Worm (Caenorhabditis elegans) whole organism, L4 larva: Measurements from ENCODE around the gene Y37E11B.5.

Experiments
- D1046.2 ChIP-seq: fragments of 200-800 bp; sonication (Bioruptor generic); IDR thresholded peaks from 2 replicates; pipeline ENCODE4 v1.3.6; 2022; ENCODE audit warnings: missing genetic modification characterization, missing compliant biosample characterization
- F26F4.8 ChIP-seq: fragments of 200-800 bp; sonication (Bioruptor generic); conservative IDR thresholded peaks from 2 replicates; pipeline ENCODE4 v1.3.6; 2022; ENCODE audit warnings: missing genetic modification characterization, missing compliant biosample characterization
- F37D6.2 ChIP-seq: sonication (generic microtip); optimal IDR thresholded peaks from 2 replicates; lab custom pipeline; 2016; ENCODE audit warnings: mild to moderate bottlenecking, missing genetic modification characterization, missing compliant biosample characterization
- T26A8.4 ChIP-seq: fragments of 200-800 bp; sonication (Bioruptor generic); IDR thresholded peaks from 2 replicates; pipeline ENCODE4 v1.3.6; 2022; ENCODE audit warnings: missing genetic modification characterization, missing compliant biosample characterization
- Y105C5A.15 ChIP-seq: fragments of 200-800 bp; sonication (Bioruptor generic); IDR thresholded peaks from 2 replicates; pipeline ENCODE4 v1.3.6; 2022; ENCODE audit warnings: missing genetic modification characterization, missing compliant biosample characterization
- Y75B8A.6 ChIP-seq: fragments of 200-800 bp; sonication (Bioruptor generic); IDR thresholded peaks from 2 replicates; pipeline ENCODE4 v1.3.6; 2022; ENCODE audit warnings: missing genetic modification reagents, missing genetic modification characterization, missing compliant biosample characterization
- ZK546.5 ChIP-seq, 2 experiments: sonication (generic microtip); optimal IDR thresholded peaks; 2 replicates each; lab custom pipeline; 2017; ENCODE audit warnings: missing biosample characterization in 2 of 2, missing genetic modification characterization in 2 of 2
- aha-1 ChIP-seq: fragments of 150-350 bp; peaks from one replicate; lab custom pipeline; 2014; ENCODE audit warnings: missing biosample characterization, missing genetic modification characterization
- aly-2 ChIP-seq: sonication (generic microtip); optimal IDR thresholded peaks from 2 replicates; lab custom pipeline; 2018; ENCODE audit warnings: missing biosample characterization, missing genetic modification characterization
- ama-1 ChIP-seq: fragments of 150-350 bp; optimal IDR thresholded peaks from 2 replicates; lab custom pipeline; 2014; ENCODE audit warnings: inconsistent platforms, mixed read lengths
- arid-1 ChIP-seq: fragments of 200-800 bp; sonication (Bioruptor generic); conservative IDR thresholded peaks from 2 replicates; pipeline ENCODE4 v1.3.6; 2022; ENCODE audit warnings: missing genetic modification reagents, missing genetic modification characterization, missing compliant biosample characterization
- ceh-20 ChIP-seq: fragments of 200-800 bp; sonication (Bioruptor generic); IDR thresholded peaks from 2 replicates; pipeline ENCODE4 v1.3.6; 2022; ENCODE audit warnings: missing genetic modification reagents, missing genetic modification characterization, missing compliant biosample characterization
- ceh-28 ChIP-seq: fragments of 150-350 bp; optimal IDR thresholded peaks from 2 replicates; lab custom pipeline; 2014; ENCODE audit warnings: missing biosample characterization, missing genetic modification reagents, missing genetic modification characterization
- ceh-82 ChIP-seq: sonication (generic microtip); optimal IDR thresholded peaks from 2 replicates; lab custom pipeline; 2017; ENCODE audit warnings: missing biosample characterization, missing genetic modification characterization
- cey-2 ChIP-seq: sonication (generic microtip); optimal IDR thresholded peaks from 3 replicates; lab custom pipeline; 2017; ENCODE audit warnings: missing genetic modification characterization, mild to moderate bottlenecking, missing compliant biosample characterization, antibody characterized with exemption, borderline replicate concordance; ENCODE audit not compliant: insufficient read depth
- daf-12 ChIP-seq: fragments of 150-350 bp; optimal IDR thresholded peaks from 2 replicates; lab custom pipeline; 2014; ENCODE audit warnings: missing biosample characterization, missing genetic modification reagents, missing genetic modification characterization
- daf-16 ChIP-seq, 3 experiments: sonication (generic microtip); optimal IDR thresholded peaks; 2 replicates each; lab custom pipeline; 2016 to 2017; ENCODE audit warnings: missing genetic modification characterization in 3 of 3, missing genetic modification reagents in 3 of 3, mild to moderate bottlenecking in 2 of 3, missing compliant biosample characterization in 2 of 3, missing biosample characterization in 1 of 3, moderate library complexity in 1 of 3
- dmd-9 ChIP-seq: fragments of 200-800 bp; sonication (Bioruptor generic); IDR thresholded peaks from 2 replicates; pipeline ENCODE4 v1.3.6; 2022; ENCODE audit warnings: missing genetic modification reagents, missing genetic modification characterization, missing compliant biosample characterization
- dpl-1 ChIP-seq: fragments of 150-350 bp; optimal IDR thresholded peaks from 2 replicates; lab custom pipeline; 2014; ENCODE audit warnings: missing biosample characterization, missing genetic modification reagents, missing genetic modification characterization
- dve-1 ChIP-seq: sonication (generic microtip); optimal IDR thresholded peaks from 2 replicates; lab custom pipeline; 2017; ENCODE audit warnings: antibody characterized with exemption, mild to moderate bottlenecking, missing genetic modification characterization, missing compliant biosample characterization; ENCODE audit not compliant: insufficient read depth
- egl-43 ChIP-seq: fragments of 200-800 bp; sonication (Bioruptor generic); IDR thresholded peaks from 2 replicates; pipeline ENCODE4 v1.3.6; 2022; ENCODE audit warnings: missing genetic modification reagents, missing genetic modification characterization, missing compliant biosample characterization
- fos-1 ChIP-seq: fragments of 150-350 bp; optimal IDR thresholded peaks from 2 replicates; lab custom pipeline; 2014; ENCODE audit warnings: missing biosample characterization, missing genetic modification characterization
- hlh-30 ChIP-seq: sonication (generic microtip); optimal IDR thresholded peaks from 2 replicates; lab custom pipeline; 2017; ENCODE audit warnings: antibody characterized with exemption, mild to moderate bottlenecking, missing genetic modification characterization, missing compliant biosample characterization; ENCODE audit not compliant: insufficient read depth
- hmg-1.1 ChIP-seq: fragments of 200-800 bp; sonication (Bioruptor generic); IDR thresholded peaks from 2 replicates; pipeline ENCODE4 v1.3.6; 2022; ENCODE audit warnings: missing genetic modification reagents, missing genetic modification characterization, missing compliant biosample characterization
- lin-1 ChIP-seq: fragments of 200-800 bp; sonication (Bioruptor generic); IDR thresholded peaks from 2 replicates; pipeline ENCODE4 v1.3.6; 2022; ENCODE audit warnings: missing genetic modification reagents, missing genetic modification characterization, missing compliant biosample characterization
- lin-15B ChIP-seq: fragments of 150-350 bp; sonication (generic microtip); optimal IDR thresholded peaks from 3 replicates; lab custom pipeline; 2014; ENCODE audit warnings: missing biosample characterization, missing genetic modification characterization
- lir-3 ChIP-seq: sonication (generic microtip); optimal IDR thresholded peaks from 2 replicates; lab custom pipeline; 2016; ENCODE audit warnings: mild to moderate bottlenecking, missing genetic modification characterization, missing compliant biosample characterization
- lsy-2 ChIP-seq, 2 experiments: fragments of 150-350 bp in 1 of 2; sonication (generic microtip) in 1 of 2; optimal IDR thresholded peaks; 2 replicates each; lab custom pipeline; 2014 to 2017; ENCODE audit warnings: missing biosample characterization in 2 of 2, missing genetic modification characterization in 2 of 2
- mep-1 ChIP-seq: fragments of 150-350 bp; sonication (generic microtip); optimal IDR thresholded peaks from 3 replicates; lab custom pipeline; 2014; ENCODE audit warnings: missing biosample characterization, missing genetic modification characterization
- nhr-102 ChIP-seq: sonication (generic microtip); optimal IDR thresholded peaks from 2 replicates; lab custom pipeline; 2016; ENCODE audit warnings: mild to moderate bottlenecking, missing genetic modification characterization, moderate library complexity, missing compliant biosample characterization
- nhr-25 ChIP-seq: sonication (generic microtip); optimal IDR thresholded peaks from 2 replicates; lab custom pipeline; 2017; ENCODE audit warnings: missing genetic modification characterization, mild to moderate bottlenecking, missing compliant biosample characterization, antibody characterized with exemption, moderate library complexity, borderline replicate concordance; ENCODE audit not compliant: insufficient read depth
- nhr-41 ChIP-seq: fragments of 200-800 bp; sonication (Bioruptor generic); IDR thresholded peaks from 2 replicates; pipeline ENCODE4 v1.3.6; 2022; ENCODE audit warnings: missing genetic modification reagents, missing genetic modification characterization, missing compliant biosample characterization
- nhr-42 ChIP-seq: fragments of 200-800 bp; sonication (Bioruptor generic); IDR thresholded peaks from 2 replicates; pipeline ENCODE4 v1.3.6; 2022; ENCODE audit warnings: missing genetic modification characterization, missing compliant biosample characterization
- nhr-48 ChIP-seq: sonication (generic microtip); optimal IDR thresholded peaks from 2 replicates; lab custom pipeline; 2016; ENCODE audit warnings: mild to moderate bottlenecking, missing genetic modification characterization, missing compliant biosample characterization
- nhr-6 ChIP-seq: fragments of 150-350 bp; optimal IDR thresholded peaks from 2 replicates; lab custom pipeline; 2014; ENCODE audit warnings: missing biosample characterization, missing genetic modification characterization
- pha-4 ChIP-seq, 2 experiments: fragments of 150-350 bp in 1 of 2; fragments of 200-800 bp in 1 of 2; sonication (Bioruptor generic) in 1 of 2; IDR thresholded peaks in 1 of 2; optimal IDR thresholded peaks in 1 of 2; 2 replicates each; pipeline versions ENCODE4 v1.3.6 to Lab custom; 2014 to 2022; ENCODE audit warnings: missing genetic modification characterization in 2 of 2, missing genetic modification reagents in 2 of 2, missing biosample characterization in 1 of 2, missing compliant biosample characterization in 1 of 2
- php-3 ChIP-seq: fragments of 200-800 bp; sonication (Bioruptor generic); IDR thresholded peaks from 2 replicates; pipeline ENCODE4 v1.3.6; 2022; ENCODE audit warnings: missing genetic modification reagents, missing genetic modification characterization, missing compliant biosample characterization
- rbr-2 ChIP-seq: sonication (generic microtip); optimal IDR thresholded peaks from 2 replicates; lab custom pipeline; 2016; ENCODE audit warnings: missing genotype, missing genetic modification characterization, missing compliant biosample characterization
- sdz-12 ChIP-seq: fragments of 200-800 bp; sonication (Bioruptor generic); optimal IDR thresholded peaks from 2 replicates; lab custom pipeline; 2018; ENCODE audit warnings: mild to moderate bottlenecking, missing genetic modification characterization, missing compliant biosample characterization
- set-16 ChIP-seq: fragments of 200-800 bp; sonication (Bioruptor generic); IDR thresholded peaks from 2 replicates; pipeline ENCODE4 v1.3.6; 2022; ENCODE audit warnings: missing genetic modification reagents, missing genetic modification characterization, missing compliant biosample characterization
- skn-1 ChIP-seq: fragments of 150-350 bp; optimal IDR thresholded peaks from 2 replicates; lab custom pipeline; 2014; ENCODE audit warnings: missing biosample characterization, missing genetic modification characterization
- spr-3 ChIP-seq: fragments of 200-800 bp; sonication (Bioruptor generic); optimal IDR thresholded peaks from 2 replicates; lab custom pipeline; 2018; ENCODE audit warnings: mild to moderate bottlenecking, missing genetic modification characterization, missing compliant biosample characterization
- tra-1 ChIP-seq: fragments of 200-800 bp; sonication (Bioruptor generic); IDR thresholded peaks from 2 replicates; pipeline ENCODE4 v1.3.6; 2022; ENCODE audit warnings: missing genetic modification reagents, missing genetic modification characterization, missing compliant biosample characterization
- unc-130 ChIP-seq: sonication (generic microtip); optimal IDR thresholded peaks from 2 replicates; lab custom pipeline; 2016; ENCODE audit warnings: missing genetic modification reagents, missing genetic modification characterization, missing compliant biosample characterization
- vab-7 ChIP-seq: fragments of 200-800 bp; sonication (Bioruptor generic); IDR thresholded peaks from 2 replicates; pipeline ENCODE4 v1.3.6; 2022; ENCODE audit warnings: missing genetic modification reagents, missing genetic modification characterization, missing compliant biosample characterization
- zag-1 ChIP-seq: fragments of 150-350 bp; optimal IDR thresholded peaks from 2 replicates; lab custom pipeline; 2014; ENCODE audit warnings: missing biosample characterization, missing genetic modification characterization
- zfp-2 ChIP-seq: sonication (generic microtip); optimal IDR thresholded peaks from 2 replicates; lab custom pipeline; 2016; ENCODE audit warnings: mild to moderate bottlenecking, missing genetic modification characterization, missing compliant biosample characterization
- zip-11 ChIP-seq: fragments of 200-800 bp; sonication (Bioruptor generic); IDR thresholded peaks from 2 replicates; pipeline ENCODE4 v1.3.6; 2022; ENCODE audit warnings: missing genetic modification characterization, missing compliant biosample characterization
- ztf-7 ChIP-seq: fragments of 150-350 bp; optimal IDR thresholded peaks from 2 replicates; lab custom pipeline; 2014; ENCODE audit warnings: missing biosample characterization, missing genetic modification characterization

Y37E11B.5 gene

ce11 chrIV:3636528-3637129 lies 38.3 kb upstream of the Y37E11B.5 start, which contains the start of gene madf-9:
madf-9 (plus strand) TSS chrIV:3637079.
- TF ChIP-seq D1046.2 (GFP tag; lab: Robert Waterston, UW) (no peak), vab-7 (GFP tag; lab: Robert Waterston, UW) (peak; percentile 11; the same call in 1 of the 2 replicates), dpl-1 (peak; percentile 18), F26F4.8 (GFP tag; lab: Robert Waterston, UW) (no peak), nhr-6 (tag; lab: Kevin White, UChicago) (peak; percentile 81), lir-3 (tag; lab: Kevin White, UChicago) (no peak), ama-1 (lab: Kevin White, UChicago) (no peak), unc-130 (no peak), lsy-2 (tag; optimal IDR thresholded peaks at IDR 0.05; lab: Kevin White, UChicago) (peak; percentile 37 to 44), ceh-20 (GFP tag; lab: Robert Waterston, UW) (peak; percentile 22; the same call in 1 of the 2 replicates), set-16 (GFP tag; lab: Robert Waterston, UW) (peak; percentile 100), T26A8.4 (GFP tag; lab: Robert Waterston, UW) (peak; percentile 77), hmg-1.1 (peak; percentile 94), sdz-12 (no peak), egl-43 (peak; percentile 83), rbr-2 (tag; lab: Kevin White, UChicago) (peak; percentile 79), php-3 (GFP tag; lab: Robert Waterston, UW) (peak; percentile 75), nhr-41 (peak; percentile 98), dve-1 (tag; lab: Kevin White, UChicago) (peak; percentile 45), lin-1 (GFP tag; lab: Robert Waterston, UW) (no peak), nhr-42 (GFP tag; lab: Robert Waterston, UW) (peak; percentile 76; the same call in 1 of the 2 replicates), Y105C5A.15 (no peak), dmd-9 (GFP tag; lab: Robert Waterston, UW) (no peak), lin-15B (tag; lab: Kevin White, UChicago) (no peak), daf-16 (GFP tag; optimal IDR thresholded peaks at IDR 0.05; lab: Kevin White, UChicago) (peak; percentile 10 to 56), daf-16 (tag; optimal IDR thresholded peaks at IDR 0.05; lab: Kevin White, UChicago) (peak; percentile 68), Y75B8A.6 (GFP tag; lab: Robert Waterston, UW) (no peak), arid-1 (GFP tag; lab: Robert Waterston, UW) (0 out of 2 replicates have a peak, but pooled peaks have one; percentile 37), fos-1 (tag; lab: Kevin White, UChicago) (no peak), mep-1 (tag; lab: Kevin White, UChicago) (peak; percentile 68), aly-2 (tag; lab: Kevin White, UChicago) (no peak), cey-2 (tag; lab: Kevin White, UChicago) (no peak), skn-1 (tag; lab: Kevin White, UChicago) (no peak), ceh-82 (no peak), ceh-28 (tag; lab: Kevin White, UChicago) (no peak), zip-11 (GFP tag; lab: Robert Waterston, UW) (no peak), nhr-48 (peak; percentile 89), ztf-7 (tag; lab: Kevin White, UChicago) (no peak), spr-3 (peak; percentile 26), zag-1 (tag; lab: Kevin White, UChicago) (no peak), nhr-102 (tag; lab: Kevin White, UChicago) (peak; percentile 51), nhr-25 (no peak), hlh-30 (tag; lab: Kevin White, UChicago) (peak; percentile 83), ZK546.5 (tag; optimal IDR thresholded peaks at IDR 0.05; lab: Kevin White, UChicago) (no peak), tra-1 (GFP tag; lab: Robert Waterston, UW) (0 out of 2 replicates have a peak, but pooled peaks have one; percentile 19), F37D6.2 (tag; lab: Kevin White, UChicago) (peak; percentile 62), daf-12 (no peak), pha-4 (GFP tag; IDR thresholded peaks at IDR 0.05; lab: Robert Waterston, UW) (peak; percentile 78; the same call in 1 of the 2 replicates), pha-4 (tag; optimal IDR thresholded peaks at IDR 0.05; lab: Kevin White, UChicago) (no peak), zfp-2 (no peak), aha-1 (tag; lab: Kevin White, UChicago) (peak; percentile 99)
